Fruit fly (Drosophila melanogaster) whole organism, wandering third instar larva: ENCODE measurements around the gene CG31674.

Source experiments
- Abd-B ChIP-seq: fragments of >200 bp; optimal IDR thresholded peaks from 2 replicates; lab custom pipeline; 2017; ENCODE audit warnings: missing biosample characterization, missing genetic modification characterization
- CG32264 ChIP-seq: fragments of 200-800 bp; sonication (Bioruptor generic); optimal IDR thresholded peaks from 2 replicates; lab custom pipeline; 2016; ENCODE audit warnings: missing biosample characterization, missing genetic modification characterization
- CG9705 ChIP-seq: fragments of 200-800 bp; sonication (Bioruptor generic); optimal IDR thresholded peaks from 2 replicates; lab custom pipeline; 2018; ENCODE audit warnings: missing biosample characterization, mild to moderate bottlenecking, missing genetic modification characterization
- CrebA ChIP-seq: fragments of 200-800 bp; sonication (Bioruptor generic); optimal IDR thresholded peaks from 2 replicates; lab custom pipeline; 2016; ENCODE audit warnings: missing biosample characterization, mild to moderate bottlenecking, missing genetic modification characterization, borderline replicate concordance
- Dfd ChIP-seq: fragments of >200 bp; optimal IDR thresholded peaks from 2 replicates; lab custom pipeline; 2017; ENCODE audit warnings: missing biosample characterization, missing genetic modification characterization
- Dif ChIP-seq: fragments of 200-275, 200-300 bp; sonication (Bioruptor generic); optimal IDR thresholded peaks from 2 replicates; lab custom pipeline; 2018; ENCODE audit warnings: missing biosample characterization, missing genetic modification characterization; ENCODE audit not compliant: partially characterized antibody
- GATAd ChIP-seq: sonication (Bioruptor generic); optimal IDR thresholded peaks from 2 replicates; lab custom pipeline; 2016; ENCODE audit warnings: missing biosample characterization, missing genetic modification characterization
- HLH106 ChIP-seq: fragments of 200-800 bp; optimal IDR thresholded peaks from 3 replicates; lab custom pipeline; 2019; ENCODE audit warnings: missing biosample characterization, mild to moderate bottlenecking, missing genetic modification characterization, moderate library complexity
- Hnf4 ChIP-seq: fragments of 200-800 bp; sonication (Bioruptor generic); optimal IDR thresholded peaks from 2 replicates; lab custom pipeline; 2016; ENCODE audit warnings: missing biosample characterization, mild to moderate bottlenecking, missing genetic modification characterization
- Hr78 ChIP-seq: fragments of >200 bp; optimal IDR thresholded peaks from 2 replicates; lab custom pipeline; 2017; ENCODE audit warnings: missing biosample characterization, missing genetic modification characterization
- Hr83 ChIP-seq: fragments of 200-300 bp; sonication (Bioruptor generic); optimal IDR thresholded peaks from 2 replicates; lab custom pipeline; 2016; ENCODE audit warnings: missing biosample characterization, mild to moderate bottlenecking, missing genetic modification characterization, moderate library complexity; ENCODE audit not compliant: poor library complexity, severe bottlenecking
- Jra ChIP-seq: sonication (Bioruptor generic); optimal IDR thresholded peaks from 2 replicates; lab custom pipeline; 2016; ENCODE audit warnings: missing biosample characterization, missing genetic modification characterization
- Mio ChIP-seq: sonication (Bioruptor generic); optimal IDR thresholded peaks from 2 replicates; lab custom pipeline; 2016; ENCODE audit warnings: missing biosample characterization, missing genetic modification characterization
- Myc ChIP-seq: fragments of >200 bp; optimal IDR thresholded peaks from 2 replicates; lab custom pipeline; 2017
- N ChIP-seq: fragments of >200 bp; optimal IDR thresholded peaks from 2 replicates; lab custom pipeline; 2018; ENCODE audit warnings: missing biosample characterization, missing external identifiers, missing genetic modification characterization
- OdsH ChIP-seq: fragments of 200-800 bp; sonication (Bioruptor generic); optimal IDR thresholded peaks from 2 replicates; lab custom pipeline; 2016; ENCODE audit warnings: missing biosample characterization, mild to moderate bottlenecking, missing genetic modification characterization
- Rel ChIP-seq, 2 experiments: fragments of 200-800 bp; sonication (Bioruptor generic) in 1 of 2; optimal IDR thresholded peaks; 2 replicates in 1 of 2; 3 replicates in 1 of 2; lab custom pipeline; 2016 to 2019; ENCODE audit warnings: mild to moderate bottlenecking in 2 of 2, missing biosample characterization in 2 of 2, missing genetic modification characterization in 2 of 2, moderate library complexity in 1 of 2
- Sp1 ChIP-seq: fragments of 200-800 bp; sonication (Bioruptor generic); optimal IDR thresholded peaks from 3 replicates; lab custom pipeline; 2019; ENCODE audit warnings: missing biosample characterization, mild to moderate bottlenecking, missing genetic modification characterization, moderate library complexity
- Vsx2 ChIP-seq: fragments of 200-300, 225-300 bp; sonication (Bioruptor generic); optimal IDR thresholded peaks from 2 replicates; lab custom pipeline; 2018; ENCODE audit warnings: missing biosample characterization, missing genetic modification characterization; ENCODE audit not compliant: partially characterized antibody
- br ChIP-seq: fragments of 200-800 bp; sonication (Bioruptor generic); optimal IDR thresholded peaks from 2 replicates; lab custom pipeline; 2016; ENCODE audit warnings: missing biosample characterization, missing genetic modification characterization
- brk ChIP-seq: fragments of 200-800 bp; sonication (Bioruptor generic); optimal IDR thresholded peaks from 2 replicates; lab custom pipeline; 2016; ENCODE audit warnings: missing biosample characterization, mild to moderate bottlenecking, missing genetic modification characterization
- dl ChIP-seq, 2 experiments: fragments of 175-275, 200-275 bp in 1 of 2; fragments of 200-275 bp in 1 of 2; sonication (Bioruptor generic); optimal IDR thresholded peaks; lab custom pipeline; 2018; ENCODE audit warnings: mild to moderate bottlenecking in 2 of 2, missing biosample characterization in 2 of 2, missing genetic modification characterization in 2 of 2, moderate library complexity in 2 of 2; ENCODE audit not compliant: partially characterized antibody in 2 of 2, insufficient read depth in 1 of 2
- dmrt93B ChIP-seq: fragments of 200-800 bp; sonication (Bioruptor generic); optimal IDR thresholded peaks from 2 replicates; lab custom pipeline; 2018; ENCODE audit warnings: missing biosample characterization, mild to moderate bottlenecking, missing genetic modification characterization
- dsf ChIP-seq: sonication (Bioruptor generic); optimal IDR thresholded peaks from 2 replicates; lab custom pipeline; 2016; ENCODE audit warnings: missing biosample characterization, missing genetic modification characterization, borderline replicate concordance
- ey ChIP-seq: fragments of 200-800 bp; sonication (Bioruptor generic); optimal IDR thresholded peaks from 2 replicates; lab custom pipeline; 2016; ENCODE audit warnings: missing biosample characterization, missing genetic modification characterization
- foxo ChIP-seq, 2 experiments: fragments of 200-800 bp; sonication (Bioruptor generic); optimal IDR thresholded peaks; 2 replicates in 1 of 2; 3 replicates in 1 of 2; lab custom pipeline; 2016 to 2017; ENCODE audit warnings: missing biosample characterization in 2 of 2, missing genetic modification characterization in 2 of 2
- fru ChIP-seq: fragments of 200-800 bp; sonication (Bioruptor generic); optimal IDR thresholded peaks from 3 replicates; lab custom pipeline; 2016; ENCODE audit warnings: missing biosample characterization, mild to moderate bottlenecking, missing genetic modification characterization
- h ChIP-seq: fragments of 200-800 bp; sonication (Bioruptor generic); optimal IDR thresholded peaks from 3 replicates; lab custom pipeline; 2016; ENCODE audit warnings: missing biosample characterization, mild to moderate bottlenecking, missing genetic modification characterization
- jim ChIP-seq: fragments of 175-275, 200-325 bp; sonication (Bioruptor generic); optimal IDR thresholded peaks from 2 replicates; lab custom pipeline; 2016; ENCODE audit warnings: missing biosample characterization, mild to moderate bottlenecking, missing genetic modification characterization
- lola ChIP-seq: fragments of >200 bp; optimal IDR thresholded peaks from 2 replicates; lab custom pipeline; 2017; ENCODE audit warnings: missing biosample characterization, missing genetic modification characterization
- pan ChIP-seq: fragments of >200 bp; optimal IDR thresholded peaks from 2 replicates; lab custom pipeline; 2017
- psq ChIP-seq: fragments of 200-800 bp; sonication (Bioruptor generic); optimal IDR thresholded peaks from 3 replicates; lab custom pipeline; 2017; ENCODE audit warnings: missing biosample characterization, mild to moderate bottlenecking, missing genetic modification characterization, moderate library complexity
- rgr ChIP-seq: fragments of 200-800 bp; sonication (Bioruptor generic); optimal IDR thresholded peaks from 3 replicates; lab custom pipeline; 2016; ENCODE audit warnings: missing biosample characterization, mild to moderate bottlenecking, missing genetic modification characterization
- sage ChIP-seq: fragments of 200-800 bp; sonication (Bioruptor generic); optimal IDR thresholded peaks from 2 replicates; lab custom pipeline; 2016; ENCODE audit warnings: missing biosample characterization, mild to moderate bottlenecking, missing genetic modification characterization
- sv ChIP-seq: fragments of 200-800 bp; sonication (Bioruptor generic); optimal IDR thresholded peaks from 3 replicates; lab custom pipeline; 2016; ENCODE audit warnings: missing biosample characterization, missing genetic modification characterization
- tai ChIP-seq: sonication (Bioruptor generic); optimal IDR thresholded peaks from 2 replicates; lab custom pipeline; 2016; ENCODE audit warnings: missing biosample characterization, missing genetic modification characterization
- usp ChIP-seq: fragments of >200 bp; optimal IDR thresholded peaks from 2 replicates; lab custom pipeline; 2017; ENCODE audit warnings: missing biosample characterization, missing genetic modification characterization
- woc ChIP-seq: sonication (Bioruptor generic); optimal IDR thresholded peaks from 2 replicates; lab custom pipeline; 2016; ENCODE audit warnings: missing biosample characterization, mild to moderate bottlenecking, missing genetic modification characterization

The CG31674 gene

dm6 chr2L:20822489-20823195, 8.4 kb upstream of the CG31674 start, which contains the start of gene CG9331 (continued):
- TF ChIP-seq sv (GFP tag; lab: Kevin White, UChicago), result no peak
- no peak for TF ChIP-seq fru (GFP tag; lab: Kevin White, UChicago)
- TF ChIP-seq Dfd, result no peak
- TF ChIP-seq brk (GFP tag; lab: Kevin White, UChicago), result no peak
- TF ChIP-seq tai, result no peak

DNA sequence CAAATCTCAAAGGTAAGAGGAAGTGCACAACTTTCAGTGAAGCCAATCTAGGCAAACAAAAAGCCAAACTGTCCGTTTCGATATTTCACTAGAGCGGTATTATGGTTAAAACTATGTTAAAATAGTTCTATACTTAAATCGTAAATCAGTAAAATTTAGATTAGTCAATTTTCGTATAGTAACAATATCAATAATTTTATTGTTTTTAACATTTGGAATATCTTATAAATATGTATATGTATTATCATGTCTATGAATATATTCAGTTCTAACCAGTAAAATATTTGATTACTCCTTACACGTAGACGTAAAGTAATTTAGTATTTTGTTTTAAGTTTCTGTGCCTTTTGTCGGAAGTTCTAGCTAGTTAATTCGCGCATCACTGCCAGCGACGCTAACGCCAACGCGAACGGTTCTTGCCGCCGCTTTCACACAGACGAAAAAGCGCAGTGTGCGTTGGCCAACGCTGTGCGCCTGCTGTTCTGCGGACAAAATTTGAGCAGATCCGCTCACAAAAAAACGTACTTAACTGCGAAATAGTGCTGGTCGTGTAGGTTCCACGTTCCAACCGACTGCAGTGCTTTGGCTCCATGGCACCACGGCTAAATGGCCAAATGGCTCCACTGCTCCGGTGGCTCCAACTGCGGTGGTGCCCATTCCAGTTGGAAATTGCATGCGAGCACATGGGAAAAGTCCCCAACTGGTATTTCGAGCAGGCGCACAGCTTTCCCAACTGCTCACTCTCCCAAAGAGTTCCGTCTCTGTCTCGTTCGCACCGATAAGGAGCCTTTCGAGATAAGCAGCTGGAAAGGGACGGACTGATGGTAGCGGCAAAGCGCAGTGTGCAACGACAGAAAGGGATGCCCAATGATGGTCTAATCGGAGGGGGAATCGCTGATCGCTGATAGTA, 7.6 kb upstream of the CG31674 start:
- no peak for TF ChIP-seq dmrt93B (GFP tag; lab: Kevin White, UChicago)
- peak; percentile 74 for TF ChIP-seq Vsx2 (GFP tag; lab: Kevin White, UChicago)
- TF ChIP-seq h (GFP tag; lab: Kevin White, UChicago), result peak; percentile 68
- TF ChIP-seq CG9705 (GFP tag; lab: Kevin White, UChicago), result no peak
- TF ChIP-seq sage (GFP tag; lab: Kevin White, UChicago), result no peak
- TF ChIP-seq pan (lab: Kevin White, UChicago), result no peak
- TF ChIP-seq Hr83, result peak; percentile 33
- TF ChIP-seq CrebA (GFP tag; lab: Kevin White, UChicago), result peak; percentile 65
- TF ChIP-seq woc (GFP tag; lab: Kevin White, UChicago), result peak; percentile 48
- peak; percentile 6 for TF ChIP-seq brk (GFP tag; lab: Kevin White, UChicago)
- TF ChIP-seq jim (GFP tag; lab: Kevin White, UChicago), result peak; percentile 70
- TF ChIP-seq GATAd (GFP tag; lab: Kevin White, UChicago), result peak; percentile 92
- no peak for TF ChIP-seq Mio (GFP tag; lab: Kevin White, UChicago)
- TF ChIP-seq dl (GFP tag; optimal IDR thresholded peaks at IDR 0.05; lab: Kevin White, UChicago; ENCODE audit: insufficient read depth in 1 of 2, partially characterized antibody in 2 of 2), result peak; percentile 76 to 79
- TF ChIP-seq HLH106 (tag; lab: Kevin White, UChicago), result peak; percentile 49
- TF ChIP-seq N (GFP tag; lab: Kevin White, UChicago), result no peak
- peak; percentile 84 for TF ChIP-seq Rel (GFP tag; optimal IDR thresholded peaks at IDR 0.05; lab: Kevin White, UChicago)
- TF ChIP-seq Rel (tag; optimal IDR thresholded peaks at IDR 0.05; lab: Kevin White, UChicago), result peak; percentile 100
- TF ChIP-seq dsf (GFP tag; lab: Kevin White, UChicago), result no peak
- TF ChIP-seq fru (GFP tag; lab: Kevin White, UChicago), result peak; percentile 0
- no peak for TF ChIP-seq CG32264 (GFP tag; lab: Kevin White, UChicago)
- TF ChIP-seq Hr78 (GFP tag; lab: Kevin White, UChicago), result no peak
- no peak for TF ChIP-seq OdsH (GFP tag; lab: Kevin White, UChicago)
- peak; percentile 13 for TF ChIP-seq Sp1 (GFP tag; lab: Kevin White, UChicago)
- peak; percentile 92 for TF ChIP-seq Dif (GFP tag; lab: Kevin White, UChicago)
- TF ChIP-seq ey, result no peak
- no peak for TF ChIP-seq foxo (GFP tag; optimal IDR thresholded peaks at IDR 0.05; lab: Kevin White, UChicago)
- no peak for TF ChIP-seq lola (GFP tag; lab: Kevin White, UChicago)
- TF ChIP-seq Myc (lab: Kevin White, UChicago), result peak; percentile 91
- TF ChIP-seq Abd-B, result no peak
- peak; percentile 33 for TF ChIP-seq rgr (GFP tag; lab: Kevin White, UChicago)
- peak; percentile 59 for TF ChIP-seq br (GFP tag; lab: Kevin White, UChicago)
- TF ChIP-seq usp (GFP tag; lab: Kevin White, UChicago), result no peak
- TF ChIP-seq Jra (GFP tag; lab: Kevin White, UChicago), result no peak
- no peak for TF ChIP-seq sv (GFP tag; lab: Kevin White, UChicago)
- TF ChIP-seq psq (GFP tag; lab: Kevin White, UChicago), result peak; percentile 13
- no peak for TF ChIP-seq Dfd
- TF ChIP-seq tai, result no peak
- TF ChIP-seq Hnf4 (GFP tag; lab: Kevin White, UChicago), result no peak
